Fruit fly (Drosophila melanogaster) whole organism, embryonic: Measurements from ENCODE around the gene CG34286.

Experiments
- Adf1 ChIP-seq: fragments of 200-800 bp; sonication (Bioruptor generic); IDR thresholded peaks from 2 replicates; pipeline ENCODE4 v1.3.6; 2022; ENCODE audit warnings: missing biosample characterization, missing genetic modification characterization
- Awh ChIP-seq: fragments of 200-800 bp; sonication (Bioruptor generic); IDR thresholded peaks from 2 replicates; pipeline ENCODE4, ENCODE4 v1.3.6; 2022; ENCODE audit warnings: missing biosample characterization, missing genetic modification characterization
- CG10209 ChIP-seq: fragments of 200-800 bp; sonication (Bioruptor generic); optimal IDR thresholded peaks from 3 replicates; lab custom pipeline; 2017; ENCODE audit warnings: missing biosample characterization, mild to moderate bottlenecking, missing genetic modification characterization, missing genetic modification reagents
- CG10267 ChIP-seq: fragments of 200-800 bp; sonication (Bioruptor generic); optimal IDR thresholded peaks from 2 replicates; lab custom pipeline; 2018; ENCODE audit warnings: missing biosample characterization, mild to moderate bottlenecking, missing genetic modification characterization, moderate library complexity
- CG1647 ChIP-seq: fragments of 200-800 bp; sonication (Bioruptor generic); optimal IDR thresholded peaks from 3 replicates; lab custom pipeline; 2016; ENCODE audit warnings: missing biosample characterization, missing genetic modification characterization
- CG17802 ChIP-seq: fragments of 200-800 bp; sonication (Bioruptor generic); optimal IDR thresholded peaks from 2 replicates; lab custom pipeline; 2018; ENCODE audit warnings: missing biosample characterization, mild to moderate bottlenecking, missing genetic modification characterization, moderate library complexity
- CG18011 ChIP-seq: fragments of 200-800 bp; sonication (Bioruptor generic); optimal IDR thresholded peaks from 2 replicates; lab custom pipeline; 2017; ENCODE audit warnings: missing biosample characterization, missing genetic modification characterization, mild to moderate bottlenecking, moderate library complexity, missing genotype
- CG3163 ChIP-seq: fragments of 200-800 bp; sonication (Bioruptor generic); optimal IDR thresholded peaks from 3 replicates; lab custom pipeline; 2016; ENCODE audit warnings: missing biosample characterization, missing genetic modification characterization
- CG3726 ChIP-seq: fragments of 200-800 bp; sonication (Bioruptor generic); IDR thresholded peaks from 3 replicates; pipeline ENCODE4, ENCODE4 v1.3.6; 2022; ENCODE audit warnings: missing biosample characterization, missing genetic modification characterization
- CG3838 ChIP-seq: fragments of 200-800 bp; sonication (Bioruptor generic); optimal IDR thresholded peaks from 3 replicates; lab custom pipeline; 2016; ENCODE audit warnings: missing biosample characterization, missing genetic modification characterization
- CG8478 ChIP-seq: fragments of >200 bp; optimal IDR thresholded peaks from 2 replicates; lab custom pipeline; 2018
- GATAe ChIP-seq: fragments of 200-800 bp; sonication (Bioruptor generic); conservative IDR thresholded peaks from 2 replicates; pipeline ENCODE4 v1.3.6; 2022; ENCODE audit warnings: missing biosample characterization, missing genetic modification characterization
- Hey ChIP-seq: fragments of 200-800 bp; sonication (Bioruptor generic); optimal IDR thresholded peaks from 3 replicates; lab custom pipeline; 2018; ENCODE audit warnings: missing biosample characterization, mild to moderate bottlenecking, missing genetic modification characterization
- Hr78 ChIP-seq, 2 experiments: fragments of 200-800 bp in 1 of 2; fragments of >200 bp in 1 of 2; sonication (Bioruptor generic) in 1 of 2; optimal IDR thresholded peaks; 2 replicates each; lab custom pipeline; 2017 to 2019; ENCODE audit warnings: missing biosample characterization in 2 of 2, missing genetic modification characterization in 2 of 2, mild to moderate bottlenecking in 1 of 2, moderate library complexity in 1 of 2
- Jarid2 ChIP-seq: fragments of 200-800 bp; sonication (Bioruptor generic); optimal IDR thresholded peaks from 3 replicates; lab custom pipeline; 2017; ENCODE audit warnings: mild to moderate bottlenecking, missing biosample characterization, missing genetic modification reagents, missing genetic modification characterization
- Myb ChIP-seq: fragments of 200-800 bp; sonication (Bioruptor generic); optimal IDR thresholded peaks from 2 replicates; lab custom pipeline; 2016; ENCODE audit warnings: missing biosample characterization, missing genetic modification characterization
- Nf-YC ChIP-seq: fragments of 200-800 bp; optimal IDR thresholded peaks from 3 replicates; lab custom pipeline; 2019; ENCODE audit warnings: missing biosample characterization, mild to moderate bottlenecking, missing genetic modification characterization, moderate library complexity
- Trl ChIP-seq, 3 experiments: fragments of >200 bp in 2 of 3; fragments of 200-800 bp in 1 of 3; sonication (Bioruptor generic) in 1 of 3; optimal IDR thresholded peaks; 2 replicates in 1 of 3; 3 replicates in 2 of 3; lab custom pipeline; 2016 to 2017; ENCODE audit warnings: missing biosample characterization in 1 of 3, missing genetic modification characterization in 1 of 3
- al ChIP-seq: fragments of 200-800 bp; sonication (Bioruptor generic); IDR thresholded peaks from 2 replicates; pipeline ENCODE4 v1.3.6; 2022; ENCODE audit warnings: missing biosample characterization, missing genetic modification characterization
- bab2 ChIP-seq: fragments of 200-800 bp; sonication (Bioruptor generic); optimal IDR thresholded peaks from 2 replicates; lab custom pipeline; 2016; ENCODE audit warnings: missing biosample characterization, missing genetic modification characterization
- cg ChIP-seq: fragments of 200-800 bp; sonication (Bioruptor generic); optimal IDR thresholded peaks from 3 replicates; lab custom pipeline; 2019; ENCODE audit warnings: missing biosample characterization, mild to moderate bottlenecking, missing genetic modification characterization, moderate library complexity
- chinmo ChIP-seq: fragments of 200-800 bp; sonication (Bioruptor generic); IDR thresholded peaks from 4 replicates; pipeline ENCODE4 v1.3.6; 2022; ENCODE audit warnings: missing biosample characterization, missing genetic modification characterization; ENCODE audit not compliant: partially characterized antibody
- chn ChIP-seq: fragments of 200-800 bp; sonication (Bioruptor generic); optimal IDR thresholded peaks from 2 replicates; lab custom pipeline; 2016; ENCODE audit warnings: missing biosample characterization, missing genetic modification characterization
- crol ChIP-seq: fragments of 200-800 bp; sonication (Bioruptor generic); IDR thresholded peaks from 2 replicates; pipeline ENCODE4 v1.3.6; 2022; ENCODE audit warnings: missing biosample characterization, missing genetic modification characterization
- ewg ChIP-seq: fragments of 200-800 bp; sonication (Bioruptor generic); optimal IDR thresholded peaks from 3 replicates; lab custom pipeline; 2017; ENCODE audit warnings: mild to moderate bottlenecking, missing biosample characterization, missing genetic modification reagents, missing genetic modification characterization
- exex ChIP-seq: fragments of 200-800 bp; sonication (Bioruptor generic); optimal IDR thresholded peaks from 4 replicates; lab custom pipeline; 2018; ENCODE audit warnings: missing biosample characterization, mild to moderate bottlenecking, missing genetic modification characterization, moderate library complexity
- fd102C ChIP-seq: fragments of 200-800 bp; sonication (Bioruptor generic); optimal IDR thresholded peaks from 2 replicates; lab custom pipeline; 2018; ENCODE audit warnings: missing biosample characterization, mild to moderate bottlenecking, missing genetic modification characterization, moderate library complexity
- gsb ChIP-seq: fragments of 200-800 bp; sonication (Bioruptor generic); IDR thresholded peaks from 2 replicates; pipeline ENCODE4 v1.3.6; 2022; ENCODE audit warnings: missing biosample characterization, missing genetic modification characterization
- insv ChIP-seq, 2 experiments: fragments of 200-800 bp; sonication (Bioruptor generic); optimal IDR thresholded peaks; 3 replicates each; lab custom pipeline; 2016 to 2018; ENCODE audit warnings: missing biosample characterization in 2 of 2, missing genetic modification characterization in 2 of 2
- luna ChIP-seq: fragments of 200-800 bp; sonication (Bioruptor generic); optimal IDR thresholded peaks from 2 replicates; lab custom pipeline; 2016; ENCODE audit warnings: missing biosample characterization, missing genetic modification characterization
- mirr ChIP-seq: fragments of 200-800 bp; sonication (Bioruptor generic); optimal IDR thresholded peaks from 3 replicates; lab custom pipeline; 2018; ENCODE audit warnings: missing biosample characterization, mild to moderate bottlenecking, missing genetic modification characterization
- odd ChIP-seq: fragments of 200-800 bp; sonication (Bioruptor generic); optimal IDR thresholded peaks from 2 replicates; lab custom pipeline; 2017; ENCODE audit warnings: missing biosample characterization, mild to moderate bottlenecking, missing genetic modification characterization
- pb ChIP-seq: fragments of 200-800 bp; sonication (Bioruptor generic); optimal IDR thresholded peaks from 3 replicates; lab custom pipeline; 2016; ENCODE audit warnings: missing biosample characterization, missing genetic modification characterization
- run ChIP-seq: fragments of 200-800 bp; sonication (Bioruptor generic); optimal IDR thresholded peaks from 3 replicates; lab custom pipeline; 2018; ENCODE audit warnings: missing biosample characterization, mild to moderate bottlenecking, missing genetic modification characterization
- seq ChIP-seq: fragments of 200-800 bp; sonication (Bioruptor generic); IDR thresholded peaks from 2 replicates; pipeline ENCODE4 v1.3.6; 2022; ENCODE audit warnings: missing biosample characterization, missing genetic modification characterization
- stc ChIP-seq: fragments of 200-800 bp; sonication (Bioruptor generic); IDR thresholded peaks from 2 replicates; pipeline ENCODE4 v1.3.6; 2022; ENCODE audit warnings: missing biosample characterization, missing genetic modification characterization
- sug ChIP-seq: fragments of 200-800 bp; optimal IDR thresholded peaks from 2 replicates; lab custom pipeline; 2019; ENCODE audit warnings: missing biosample characterization, mild to moderate bottlenecking, missing genetic modification characterization, moderate library complexity
- tna ChIP-seq: fragments of 200-800 bp; sonication (Bioruptor generic); IDR thresholded peaks from 2 replicates; pipeline ENCODE4 v1.3.6; 2022; ENCODE audit warnings: missing biosample characterization, missing genetic modification characterization; ENCODE audit not compliant: partially characterized antibody
- ttk ChIP-seq: fragments of 200-800 bp; sonication (Bioruptor generic); IDR thresholded peaks from 2 replicates; pipeline ENCODE4 v2.1.2; 2022; ENCODE audit warnings: missing biosample characterization, missing genetic modification characterization
- zen2 ChIP-seq: fragments of 200-800 bp; sonication (Bioruptor generic); IDR thresholded peaks from 3 replicates; pipeline ENCODE4 v1.3.6; 2022; ENCODE audit warnings: missing biosample characterization, missing genetic modification characterization; ENCODE audit not compliant: partially characterized antibody

The CG34286 gene

DNA sequence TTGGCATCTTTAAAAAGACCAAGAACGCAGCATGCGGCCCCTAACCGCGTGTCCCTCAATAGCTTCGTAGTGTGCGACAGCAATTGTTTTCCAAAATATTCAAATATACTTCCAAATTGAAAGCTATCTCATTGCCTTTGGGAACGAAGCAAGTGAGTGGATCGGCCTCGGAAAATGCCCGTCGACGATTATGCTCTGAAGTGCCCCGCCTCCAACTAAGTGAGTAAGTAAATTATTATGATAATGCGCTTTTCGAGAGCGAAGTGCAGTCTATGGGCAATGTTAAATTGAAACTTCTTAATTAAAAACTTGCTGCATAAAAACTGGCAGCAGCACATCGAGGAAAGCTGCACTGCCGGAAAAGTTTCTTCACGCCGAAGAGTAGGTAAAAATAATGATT, at the start of gene CG34286:
Gene CG34286, minus strand, starts transcription at position 101 of the 400 bp plus-strand sequence.
- TF ChIP-seq run (tag; lab: Kevin White, UChicago): no peak
- no peak for TF ChIP-seq insv (GFP tag; optimal IDR thresholded peaks at IDR 0.05; lab: Kevin White, UChicago)
- TF ChIP-seq CG18011 (GFP tag; lab: Kevin White, UChicago): no peak
- TF ChIP-seq Awh: no peak
- no peak for TF ChIP-seq CG1647 (GFP tag; lab: Kevin White, UChicago)
- no peak for TF ChIP-seq CG3726
- no peak for TF ChIP-seq CG17802 (tag; lab: Kevin White, UChicago)
- TF ChIP-seq Myb: no peak
- no peak for TF ChIP-seq mirr (GFP tag; lab: Kevin White, UChicago)
- TF ChIP-seq tna: no peak
- TF ChIP-seq CG10267 (tag; lab: Kevin White, UChicago): no peak
- TF ChIP-seq seq (GFP tag; lab: Robert Waterston, UW): no peak
- TF ChIP-seq luna (GFP tag; lab: Kevin White, UChicago): no peak

dm6 chr3R:19742893-19743292, 27.2 kb upstream of the CG34286 start:
- no peak for TF ChIP-seq fd102C (GFP tag; lab: Kevin White, UChicago)
- TF ChIP-seq GATAe: 0 out of 2 replicates have a peak, but pooled peaks have one; percentile 30
- peak; percentile 92 for TF ChIP-seq sug
- peak; percentile 43; the same call in 1 of the 2 replicates for TF ChIP-seq crol (GFP tag; lab: Robert Waterston, UW)
- no peak for TF ChIP-seq stc (GFP tag; lab: Robert Waterston, UW)
- TF ChIP-seq chn: no peak
- TF ChIP-seq Hey: peak; percentile 65
- TF ChIP-seq Nf-YC (tag; lab: Kevin White, UChicago): no peak
- TF ChIP-seq exex (tag; lab: Kevin White, UChicago): peak; percentile 8
- TF ChIP-seq Hr78 (GFP tag; optimal IDR thresholded peaks at IDR 0.05; lab: Kevin White, UChicago): peak in 1 of 2 experiments; percentile 68
- TF ChIP-seq pb (GFP tag; lab: Kevin White, UChicago): no peak
- TF ChIP-seq gsb: no peak
- 0 out of 2 replicates have a peak, but pooled peaks have one; percentile 30 for TF ChIP-seq ttk

DNA sequence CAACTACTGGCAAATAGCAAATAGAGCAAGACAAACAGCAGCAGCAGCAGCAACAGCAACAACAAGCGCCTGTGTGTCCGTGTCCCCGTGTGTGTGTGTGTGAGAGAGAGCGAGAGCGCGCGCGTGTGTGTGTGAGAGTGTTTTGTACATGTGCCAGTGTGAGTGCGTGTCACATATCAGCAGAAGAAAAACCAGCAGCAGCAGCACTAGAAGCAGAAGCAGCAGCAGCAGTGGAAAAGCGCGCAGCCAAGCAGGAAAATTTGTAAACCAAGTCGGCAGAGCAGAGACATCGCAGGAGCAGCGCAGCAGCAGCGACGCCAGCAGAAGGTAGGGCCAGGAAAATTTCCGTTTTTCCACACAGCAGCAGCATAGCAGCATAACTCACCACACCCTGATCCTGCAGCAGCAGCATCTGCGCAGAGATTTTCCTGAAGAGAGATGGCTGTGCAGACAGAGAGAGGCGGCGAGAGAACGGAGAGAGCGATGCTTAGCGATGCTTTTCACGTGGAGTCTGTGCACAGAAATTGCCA, 15.3 kb upstream of the CG34286 start:
- peak; percentile 46 to 70 for TF ChIP-seq Trl (optimal IDR thresholded peaks at IDR 0.05; lab: Kevin White, UChicago)
- TF ChIP-seq Trl (GFP tag; optimal IDR thresholded peaks at IDR 0.05; lab: Kevin White, UChicago): no peak
- peak; percentile 92 for TF ChIP-seq Adf1 (GFP tag; lab: Robert Waterston, UW)
- TF ChIP-seq CG8478: peak; percentile 9
- no peak for TF ChIP-seq al
- peak; percentile 44 for TF ChIP-seq cg (GFP tag; lab: Kevin White, UChicago)
- peak; percentile 41 for TF ChIP-seq ewg
- TF ChIP-seq zen2 (GFP tag; lab: Robert Waterston, UW): peak; percentile 4; the same call in 1 of the 3 replicates
- TF ChIP-seq chinmo (GFP tag; lab: Robert Waterston, UW): 0 out of 4 replicates have a peak, but pooled peaks have one; percentile 7
- TF ChIP-seq odd: no peak
- TF ChIP-seq bab2 (GFP tag; lab: Kevin White, UChicago): no peak

- peak; percentile 26 to 49 for TF ChIP-seq Trl (optimal IDR thresholded peaks at IDR 0.05; lab: Kevin White, UChicago)
- no peak for TF ChIP-seq Trl (GFP tag; optimal IDR thresholded peaks at IDR 0.05; lab: Kevin White, UChicago)
- peak; percentile 40 for TF ChIP-seq Jarid2 (GFP tag; lab: Kevin White, UChicago)
- peak; percentile 0 for TF ChIP-seq CG3163 (GFP tag; lab: Kevin White, UChicago)
- no peak for TF ChIP-seq CG3838 (GFP tag; lab: Kevin White, UChicago)
- TF ChIP-seq CG10209: no peak
Measured at dm6 chr3R:19730415-19730814, 14.7 kb upstream of the CG34286 start, which contains the start of gene GluClalpha. Gene GluClalpha, plus strand, starts transcription at chr3R:19730715.
